Fruit fly (Drosophila melanogaster): Measurements from ENCODE around the gene Grl36b.

DNA sequence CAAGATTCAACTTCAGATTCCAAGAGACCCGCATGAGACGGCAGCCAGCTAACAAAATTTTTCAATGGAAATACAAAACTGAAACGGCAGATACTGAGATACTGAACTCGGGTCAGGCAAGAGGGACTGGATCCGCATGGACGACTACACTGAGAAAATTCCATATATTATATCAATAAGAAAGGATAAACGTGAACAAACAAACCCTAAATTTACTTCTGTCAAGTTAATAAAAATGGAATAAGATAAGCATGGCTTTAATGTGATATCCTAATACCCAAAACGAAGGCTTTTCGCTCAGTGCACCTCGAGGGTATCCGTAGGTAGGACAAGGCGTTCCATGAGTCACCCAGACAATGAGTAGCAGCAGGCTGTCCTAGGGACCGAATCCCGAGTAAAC, 19.7 kb upstream of the Grl36b start:
- TF ChIP-seq sage (GFP tag; optimal IDR thresholded peaks at IDR 0.05) (peak; percentile 92), jim (GFP tag; optimal IDR thresholded peaks at IDR 0.05) (no peak), CG9705 (GFP tag; optimal IDR thresholded peaks at IDR 0.05) (peak; percentile 64), HLH106 (tag; optimal IDR thresholded peaks at IDR 0.05) (peak; percentile 93), Rel (GFP tag; optimal IDR thresholded peaks at IDR 0.05) (peak; percentile 90), Rel (tag; optimal IDR thresholded peaks at IDR 0.05) (peak; percentile 49), Abd-B (GFP tag; optimal IDR thresholded peaks at IDR 0.05) (no peak), fru (GFP tag; optimal IDR thresholded peaks at IDR 0.05) (peak; percentile 94), Dfd (GFP tag; optimal IDR thresholded peaks at IDR 0.05) (no peak), Vsx2 (GFP tag; optimal IDR thresholded peaks at IDR 0.05; ENCODE audit: partially characterized antibody) (no peak), Myc (optimal IDR thresholded peaks at IDR 0.05) (no peak), GATAd (GFP tag; optimal IDR thresholded peaks at IDR 0.05) (peak; percentile 37), dl (GFP tag; optimal IDR thresholded peaks at IDR 0.05; ENCODE audit: insufficient read depth in 1 of 2, partially characterized antibody in 2 of 2) (no peak)
